Worm (Caenorhabditis elegans) whole organism, midembryonic: ENCODE results near the gene pqn-27.

Experiments used
- flt-1 ChIP-seq: fragments of 200-800 bp; sonication (Bioruptor generic); IDR thresholded peaks from 2 replicates; pipeline ENCODE4 v1.3.6; 2022; ENCODE audit warnings: missing genetic modification characterization, missing compliant biosample characterization
- klf-2 ChIP-seq: fragments of 200-800 bp; sonication (Bioruptor generic); conservative IDR thresholded peaks from 2 replicates; pipeline ENCODE4 v1.3.6; 2022; ENCODE audit warnings: missing genetic modification reagents, missing genetic modification characterization, missing compliant biosample characterization
- med-1 ChIP-seq: sonication (generic microtip); optimal IDR thresholded peaks from 2 replicates; lab custom pipeline; 2017; ENCODE audit warnings: missing genetic modification characterization, mild to moderate bottlenecking, missing compliant biosample characterization, antibody characterized with exemption, missing genetic modification reagents; ENCODE audit not compliant: insufficient read depth
- ref-1 ChIP-seq: fragments of 200-800 bp; sonication (Bioruptor generic); conservative IDR thresholded peaks from 2 replicates; pipeline ENCODE4 v1.3.6; 2022; ENCODE audit warnings: missing genetic modification reagents, missing genetic modification characterization, missing compliant biosample characterization
- tab-1 ChIP-seq: fragments of 200-800 bp; sonication (Bioruptor generic); IDR thresholded peaks from 2 replicates; pipeline ENCODE4 v1.3.6; 2022; ENCODE audit warnings: missing genetic modification characterization, missing compliant biosample characterization
- ztf-23 ChIP-seq: fragments of 200-800 bp; sonication (Bioruptor generic); IDR thresholded peaks from 2 replicates; pipeline ENCODE4 v1.3.6; 2022; ENCODE audit warnings: missing genetic modification reagents, missing genetic modification characterization, missing compliant biosample characterization
- ztf-29 ChIP-seq: fragments of 200-800 bp; sonication (Bioruptor generic); IDR thresholded peaks from 2 replicates; pipeline ENCODE4 v1.3.6; 2022; ENCODE audit warnings: missing genetic modification reagents, missing genetic modification characterization, missing compliant biosample characterization

DNA sequence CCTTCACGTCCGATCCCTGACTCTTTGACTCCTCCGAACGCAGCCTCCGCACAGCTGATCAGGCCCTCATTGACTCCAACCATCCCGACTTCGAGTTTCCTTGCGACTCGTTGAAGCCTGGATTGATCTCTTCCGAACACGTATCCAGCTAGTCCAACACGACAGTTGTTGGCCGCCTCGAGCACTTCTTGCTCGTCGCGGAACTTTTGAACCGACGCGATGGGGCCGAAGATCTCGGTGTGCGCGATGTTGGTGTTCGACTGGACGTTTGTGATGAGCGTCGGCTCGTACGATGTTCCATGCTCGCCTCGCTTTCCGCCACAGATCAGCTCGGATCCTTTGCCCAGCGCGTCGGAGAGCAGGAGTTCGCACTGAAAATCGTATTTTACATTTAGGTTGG, 27.1 kb upstream of the pqn-27 start:
- TF ChIP-seq ztf-23 (GFP tag; lab: Robert Waterston, UW): no peak
- no peak for TF ChIP-seq flt-1 (GFP tag; lab: Robert Waterston, UW)
- TF ChIP-seq tab-1: no peak
- TF ChIP-seq med-1 (GFP tag; lab: Kevin White, UChicago): no peak
- no peak for TF ChIP-seq klf-2 (GFP tag; lab: Robert Waterston, UW)
- no peak for TF ChIP-seq ztf-29 (GFP tag; lab: Robert Waterston, UW)
- TF ChIP-seq ref-1: no peak
